Worm (Caenorhabditis elegans) whole organism, L3 larva: ENCODE results near the gene frpr-21.
A peak's percentile ranks its signal among the peaks of the same experiment; 100 is the strongest.

Experiments
- R02D3.7 ChIP-seq: fragments of 150-350 bp; optimal IDR thresholded peaks from 2 replicates; lab custom pipeline; 2014; ENCODE audit warnings: missing biosample characterization, missing genetic modification characterization
- egl-5 ChIP-seq: fragments of 150-350 bp; optimal IDR thresholded peaks from 2 replicates; lab custom pipeline; 2017; ENCODE audit warnings: missing biosample characterization, missing genetic modification reagents, missing genetic modification characterization, inconsistent platforms
- elt-2 ChIP-seq: sonication (generic microtip); optimal IDR thresholded peaks from 2 replicates; lab custom pipeline; 2016; ENCODE audit warnings: missing genetic modification reagents, mild to moderate bottlenecking, missing genetic modification characterization, missing compliant biosample characterization
- elt-3 ChIP-seq, 3 experiments: fragments of 150-350 bp in 1 of 3; sonication (generic microtip) in 2 of 3; optimal IDR thresholded peaks; 2 replicates in 2 of 3; 4 replicates in 1 of 3; lab custom pipeline; 2014 to 2017; ENCODE audit warnings: missing biosample characterization in 3 of 3, missing genetic modification characterization in 3 of 3
- hmg-11 ChIP-seq: sonication (generic microtip); optimal IDR thresholded peaks from 2 replicates; lab custom pipeline; 2016; ENCODE audit warnings: missing genetic modification characterization, missing compliant biosample characterization
- lin-39 ChIP-seq: fragments of 150-350 bp; optimal IDR thresholded peaks from 2 replicates; lab custom pipeline; 2018; ENCODE audit warnings: missing biosample characterization, missing genetic modification reagents, missing genetic modification characterization
- nfya-1 ChIP-seq: sonication (generic microtip); optimal IDR thresholded peaks from 2 replicates; lab custom pipeline; 2017; ENCODE audit warnings: missing genetic modification characterization, mild to moderate bottlenecking, missing compliant biosample characterization, antibody characterized with exemption, moderate library complexity; ENCODE audit not compliant: insufficient read depth
- nhr-11 ChIP-seq: fragments of 150-350 bp; optimal IDR thresholded peaks from 2 replicates; lab custom pipeline; 2014; ENCODE audit warnings: missing biosample characterization, missing genetic modification characterization
- nhr-237 ChIP-seq: fragments of 150-350 bp; optimal IDR thresholded peaks from 2 replicates; lab custom pipeline; 2014; ENCODE audit warnings: missing biosample characterization, missing genetic modification characterization
- nhr-25 ChIP-seq: sonication (generic microtip); optimal IDR thresholded peaks from 2 replicates; lab custom pipeline; 2017; ENCODE audit warnings: missing biosample characterization, missing genetic modification characterization
- nhr-28 ChIP-seq: fragments of 150-350 bp; optimal IDR thresholded peaks from 2 replicates; lab custom pipeline; 2014; ENCODE audit warnings: missing biosample characterization, missing genetic modification characterization
- pha-4 ChIP-seq: fragments of 150-350 bp; optimal IDR thresholded peaks from 2 replicates; lab custom pipeline; 2014; ENCODE audit warnings: missing biosample characterization, missing genetic modification reagents, missing genetic modification characterization
- pqm-1 ChIP-seq: fragments of 150-350 bp; optimal IDR thresholded peaks from 2 replicates; lab custom pipeline; 2017; ENCODE audit warnings: missing biosample characterization, missing genetic modification characterization, inconsistent platforms
- sea-2 ChIP-seq: fragments of 150-350 bp; sonication (generic microtip); optimal IDR thresholded peaks from 4 replicates; lab custom pipeline; 2014; ENCODE audit warnings: missing biosample characterization, missing genetic modification reagents, missing genetic modification characterization
- zag-1 ChIP-seq: fragments of 150-350 bp; optimal IDR thresholded peaks from 2 replicates; lab custom pipeline; 2014; ENCODE audit warnings: missing biosample characterization, missing genetic modification characterization
- ztf-11 ChIP-seq: fragments of 150-350 bp; optimal IDR thresholded peaks from 2 replicates; lab custom pipeline; 2014; ENCODE audit warnings: missing biosample characterization, missing genetic modification characterization
- ztf-4 ChIP-seq: fragments of 150-350 bp; optimal IDR thresholded peaks from 2 replicates; lab custom pipeline; 2014; ENCODE audit warnings: missing biosample characterization, missing genetic modification characterization

Gene frpr-21

DNA sequence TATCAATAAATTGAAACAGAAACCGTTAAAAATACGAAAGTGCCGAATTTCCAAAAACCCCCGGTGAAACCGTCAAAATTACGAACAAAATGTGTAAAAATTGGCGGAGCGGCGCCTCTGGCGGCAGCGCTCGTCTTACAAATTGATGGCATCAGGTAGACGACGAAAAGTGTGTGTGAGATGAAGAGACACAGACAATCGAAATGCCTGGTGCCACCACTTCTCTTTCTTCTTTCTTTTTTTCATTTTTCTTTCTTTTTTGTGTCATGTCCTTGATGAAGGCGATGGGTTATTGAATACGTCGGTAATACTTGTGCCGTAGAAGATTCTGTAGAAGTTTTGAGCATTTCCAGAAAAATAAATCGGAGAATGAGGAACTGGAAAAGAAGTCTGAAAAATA, 43.9 kb downstream of the frpr-21 start:
- TF ChIP-seq ztf-11 (tag; lab: Kevin White, UChicago): no peak
- TF ChIP-seq nfya-1: peak; percentile 19
- TF ChIP-seq ztf-4 (tag; lab: Kevin White, UChicago): no peak
- no peak for TF ChIP-seq R02D3.7 (tag; lab: Kevin White, UChicago)
- TF ChIP-seq nhr-25: peak; percentile 5
- no peak for TF ChIP-seq zag-1 (tag; lab: Kevin White, UChicago)
- no peak for TF ChIP-seq pha-4 (tag; lab: Kevin White, UChicago)
- TF ChIP-seq, all 47 proteins: peak for 2

DNA sequence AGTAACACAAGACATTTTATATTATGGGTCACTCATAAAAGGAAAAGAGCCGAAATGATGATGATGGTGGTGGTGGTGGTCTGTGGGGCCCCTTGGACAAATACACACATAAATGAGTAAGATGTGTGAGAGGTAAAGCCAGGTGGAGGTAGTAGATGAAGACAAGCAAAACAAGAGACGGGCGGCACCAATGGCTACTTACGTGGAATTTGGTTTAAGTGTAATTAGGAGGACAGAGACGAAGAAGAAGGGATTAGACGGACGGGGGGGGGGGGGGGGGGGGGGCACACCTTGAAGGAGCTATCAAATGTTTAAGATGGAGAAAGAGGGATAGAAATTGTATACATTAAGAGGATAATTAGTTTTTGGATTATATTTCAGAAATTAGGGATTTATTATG, 47.1 kb downstream of the frpr-21 start:
- TF ChIP-seq nhr-28 (tag; lab: Kevin White, UChicago) (no peak), pha-4 (tag; lab: Kevin White, UChicago) (peak; percentile 5)

DNA sequence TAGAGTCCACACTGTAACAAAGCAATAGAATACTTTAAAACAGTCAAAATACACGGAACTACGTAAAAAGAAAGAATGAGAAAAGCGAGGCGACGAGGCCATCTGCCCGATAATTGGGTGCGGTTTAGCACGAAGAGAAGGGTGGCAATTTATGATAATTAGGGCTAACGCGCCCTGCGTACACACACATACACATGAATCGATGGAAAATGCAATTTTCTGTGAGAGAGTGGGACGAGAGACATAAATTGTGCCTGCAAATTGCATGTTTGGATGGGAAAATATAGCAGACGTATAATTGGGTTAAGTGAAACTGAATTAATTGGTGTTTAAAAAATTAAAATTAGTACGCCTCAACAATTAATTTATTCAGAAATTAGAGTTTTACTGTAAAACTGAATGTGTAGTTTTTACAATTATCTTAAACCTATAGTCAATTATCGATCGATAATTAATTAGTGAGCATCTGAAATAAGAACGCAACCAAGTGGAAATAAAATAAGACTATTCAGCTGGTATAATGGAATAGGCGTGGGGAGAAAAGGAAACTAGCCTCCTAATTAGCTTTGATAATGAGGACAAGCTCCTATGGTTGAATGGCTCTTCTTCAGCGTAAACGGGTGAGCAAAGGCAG, 48.2 kb downstream of the frpr-21 start:
- TF ChIP-seq egl-5 (tag; lab: Kevin White, UChicago): peak; percentile 61
- TF ChIP-seq pha-4 (tag; lab: Kevin White, UChicago): no peak
- TF ChIP-seq lin-39 (tag; lab: Kevin White, UChicago): peak; percentile 17

DNA sequence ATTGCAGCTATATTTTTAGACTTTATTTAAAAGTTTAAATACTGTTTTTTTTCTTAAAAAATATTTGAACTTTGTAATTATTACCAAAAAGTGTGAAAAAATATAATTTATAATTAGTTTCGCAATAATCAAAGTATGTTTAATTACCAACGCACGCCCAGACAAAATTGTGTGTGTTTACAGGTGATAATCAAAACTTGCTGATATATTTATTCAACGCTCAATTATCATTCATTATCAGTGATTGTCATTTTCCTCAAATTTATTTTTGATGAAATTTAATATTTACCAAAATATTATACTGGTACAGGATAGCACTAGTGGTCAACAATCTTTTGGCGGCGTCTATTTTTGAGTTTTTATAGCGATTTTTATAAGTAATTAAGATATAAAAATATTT, 48.8 kb downstream of the frpr-21 start:
- TF ChIP-seq elt-2 (tag; lab: Kevin White, UChicago) (peak; percentile 61), pha-4 (tag; lab: Kevin White, UChicago) (peak; percentile 67), nhr-11 (tag; lab: Kevin White, UChicago) (no peak), pqm-1 (peak; percentile 16)
- TF ChIP-seq, all 47 proteins: peak for 3

DNA sequence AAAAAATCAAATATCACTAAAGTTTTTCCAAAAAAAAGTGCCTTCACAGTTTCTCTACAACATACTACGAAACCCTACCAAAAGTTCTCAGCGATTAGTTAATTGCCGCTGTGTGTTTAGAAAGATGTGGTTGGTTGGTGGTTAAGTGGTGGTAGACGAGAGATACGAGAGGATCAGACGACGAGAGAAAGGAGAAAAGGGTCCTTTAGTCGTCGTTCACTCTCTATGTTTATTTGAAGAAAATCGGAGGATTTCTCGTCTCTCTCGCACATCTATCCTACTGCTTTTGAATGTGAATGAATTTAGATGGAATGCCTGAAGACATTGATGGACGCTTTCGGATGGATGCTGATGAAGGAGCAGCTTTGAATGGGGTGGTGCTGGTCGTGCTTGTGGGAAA, 51.0 kb downstream of the frpr-21 start:
- TF ChIP-seq lin-39 (tag; lab: Kevin White, UChicago): peak; percentile 56
- TF ChIP-seq sea-2 (GFP tag; lab: Kevin White, UChicago): no peak
- peak; percentile 20 for TF ChIP-seq hmg-11 (tag; lab: Kevin White, UChicago)
- no peak for TF ChIP-seq elt-3 (tag; optimal IDR thresholded peaks at IDR 0.05; lab: Kevin White, UChicago)
- peak; percentile 23 for TF ChIP-seq nfya-1

DNA sequence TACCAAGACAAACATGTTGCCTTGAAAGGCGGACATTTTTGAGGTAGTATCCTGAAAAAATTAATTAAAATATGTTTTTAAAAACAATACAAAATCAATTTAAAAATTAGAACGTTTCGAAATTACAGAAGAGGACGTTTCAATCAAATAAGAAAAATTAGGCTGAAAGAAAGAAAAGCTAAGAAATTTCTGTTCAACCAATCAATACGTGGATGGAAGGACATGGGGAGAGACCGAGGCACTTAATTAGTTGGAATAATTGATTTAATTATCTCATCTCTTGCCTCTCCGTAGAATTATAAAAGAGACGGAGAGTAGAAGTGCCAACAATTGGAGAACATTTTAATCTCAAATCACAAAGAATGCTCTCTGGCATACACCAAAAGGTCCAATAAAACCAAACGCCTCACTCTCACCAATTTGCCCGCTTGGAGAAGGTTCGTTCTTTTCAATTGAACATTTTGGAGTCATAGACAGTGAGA, 52.3 kb downstream of the frpr-21 start, which contains the start of gene ceh-58:
ceh-58 (minus strand) TSS at position 51 of the 482 bp plus-strand sequence.
- no peak for TF ChIP-seq nhr-237 (tag; lab: Kevin White, UChicago)
- TF ChIP-seq, all 47 proteins: peak for 0
